Worm (Caenorhabditis elegans): ENCODE data around the gene fbxb-22.

ce11 chrIII:11876130-11876529, 7.4 kb downstream of the fbxb-22 start:
- TF ChIP-seq ceh-14 (tag; optimal IDR thresholded peaks at IDR 0.05) = no peak
- no peak for TF ChIP-seq fkh-10 (GFP tag; optimal IDR thresholded peaks at IDR 0.05)
- no peak for TF ChIP-seq ama-1 (optimal IDR thresholded peaks at IDR 0.05)
- TF ChIP-seq pqm-1 (tag; optimal IDR thresholded peaks at IDR 0.05) = no peak
- TF ChIP-seq ceh-31 (tag; optimal IDR thresholded peaks at IDR 0.05) = no peak
- TF ChIP-seq ttx-3 (tag; optimal IDR thresholded peaks at IDR 0.05) = no peak
